Worm (Caenorhabditis elegans): ENCODE measurements around the gene W09C2.10.
A peak's percentile ranks its signal among the peaks of the same experiment; 100 is the strongest.

The W09C2.10 gene

ce11 chrIV:9614695-9615094, 10.2 kb downstream of the W09C2.10 start, which contains the start of gene elt-1 (continued):
- TF ChIP-seq saeg-2 (GFP tag; IDR thresholded peaks at IDR 0.05): no peak
- no peak for TF ChIP-seq ztf-11 (tag; optimal IDR thresholded peaks at IDR 0.05)
- TF ChIP-seq sdz-12 (GFP tag; optimal IDR thresholded peaks at IDR 0.05): no peak

ce11 chrIV:9614060-9614459, 10.8 kb downstream of the W09C2.10 start:
- TF ChIP-seq lin-13 (GFP tag; optimal IDR thresholded peaks at IDR 0.05) (no peak), F10B5.3 (tag; optimal IDR thresholded peaks at IDR 0.05) (no peak), lim-7 (GFP tag; IDR thresholded peaks at IDR 0.05) (no peak), dmd-9 (GFP tag; IDR thresholded peaks at IDR 0.05) (no peak), Y75B8A.6 (GFP tag; IDR thresholded peaks at IDR 0.05) (no peak), daf-19 (GFP tag; conservative IDR thresholded peaks at IDR 0.05) (no peak), cey-2 (tag; optimal IDR thresholded peaks at IDR 0.05; ENCODE audit: borderline replicate concordance, insufficient read depth) (no peak), nhr-10 (tag; optimal IDR thresholded peaks at IDR 0.05) (no peak), T26A8.4 (GFP tag; IDR thresholded peaks at IDR 0.05) (no peak), T20F7.1 (GFP tag; optimal IDR thresholded peaks at IDR 0.05) (no peak), zfp-3 (GFP tag; conservative IDR thresholded peaks at IDR 0.05) (no peak), R02D3.7 (tag; optimal IDR thresholded peaks at IDR 0.05) (no peak), madf-5 (GFP tag; IDR thresholded peaks at IDR 0.05) (no peak), nhr-77 (tag; optimal IDR thresholded peaks at IDR 0.05) (no peak), nhr-41 (GFP tag; IDR thresholded peaks at IDR 0.05) (no peak)

- no peak for TF ChIP-seq ctbp-1 (GFP tag; IDR thresholded peaks at IDR 0.05)
- peak in 1 of 2 experiments; percentile 44 for TF ChIP-seq unc-62 (GFP tag; optimal IDR thresholded peaks at IDR 0.05 in 1 of 2)
- TF ChIP-seq unc-62 (tag; optimal IDR thresholded peaks at IDR 0.05): no peak
- TF ChIP-seq saeg-2 (GFP tag; IDR thresholded peaks at IDR 0.05): no peak
Observed at ce11 chrIV:9613072-9613590, 11.7 kb downstream of the W09C2.10 start.

ce11 chrIV:9610923-9611322, 14.0 kb downstream of the W09C2.10 start:
- TF ChIP-seq ztf-11 (tag; optimal IDR thresholded peaks at IDR 0.05): no peak
- TF ChIP-seq snpc-1.2 (GFP tag; IDR thresholded peaks at IDR 0.05): no peak
- no peak for TF ChIP-seq madf-5 (GFP tag; IDR thresholded peaks at IDR 0.05)
- no peak for TF ChIP-seq T26A8.4 (GFP tag; IDR thresholded peaks at IDR 0.05)
- no peak for TF ChIP-seq dve-1 (tag; optimal IDR thresholded peaks at IDR 0.05; ENCODE audit: insufficient read depth)
- no peak for TF ChIP-seq nhr-11 (tag; optimal IDR thresholded peaks at IDR 0.05)
- TF ChIP-seq dpl-1 (GFP tag; optimal IDR thresholded peaks at IDR 0.05): no peak
- no peak for TF ChIP-seq daf-12 (tag; optimal IDR thresholded peaks at IDR 0.05)
- no peak for TF ChIP-seq ceh-32 (tag; optimal IDR thresholded peaks at IDR 0.05; ENCODE audit: poor library complexity)
- no peak for TF ChIP-seq ctbp-1 (GFP tag; IDR thresholded peaks at IDR 0.05)
- TF ChIP-seq zip-2 (tag; optimal IDR thresholded peaks at IDR 0.05): no peak
- TF ChIP-seq zag-1 (tag; optimal IDR thresholded peaks at IDR 0.05): no peak
- no peak for TF ChIP-seq fos-1 (tag; optimal IDR thresholded peaks at IDR 0.05)

ce11 chrIV:9609095-9609494, 15.8 kb downstream of the W09C2.10 start:
- TF ChIP-seq lsy-2 (tag; optimal IDR thresholded peaks at IDR 0.05) (no peak), rbr-2 (tag; optimal IDR thresholded peaks at IDR 0.05) (no peak), cey-2 (tag; optimal IDR thresholded peaks at IDR 0.05; ENCODE audit: borderline replicate concordance, insufficient read depth) (no peak), zip-2 (tag; optimal IDR thresholded peaks at IDR 0.05) (no peak), F49E8.2 (tag; optimal IDR thresholded peaks at IDR 0.05; ENCODE audit: borderline replicate concordance) (no peak), dve-1 (tag; optimal IDR thresholded peaks at IDR 0.05; ENCODE audit: insufficient read depth) (no peak), ama-1 (optimal IDR thresholded peaks at IDR 0.05) (no peak), daf-16 (GFP tag; optimal IDR thresholded peaks at IDR 0.05) (no peak), daf-16 (tag; optimal IDR thresholded peaks at IDR 0.05) (no peak), ceh-44 (GFP tag; IDR thresholded peaks at IDR 0.05) (no peak), set-16 (GFP tag; IDR thresholded peaks at IDR 0.05) (no peak), Y48G9A.11 (GFP tag; IDR thresholded peaks at IDR 0.05) (no peak), nhr-76 (tag; optimal IDR thresholded peaks at IDR 0.05) (no peak), gei-8 (GFP tag; optimal IDR thresholded peaks at IDR 0.05) (no peak), dmd-9 (GFP tag; IDR thresholded peaks at IDR 0.05) (no peak), daf-12 (tag; optimal IDR thresholded peaks at IDR 0.05) (no peak), ceh-28 (tag; optimal IDR thresholded peaks at IDR 0.05) (no peak)
